Fruit fly (Drosophila melanogaster) whole organism, pupa: ENCODE measurements around the gene Der-1.

Experiments
- CG12605 ChIP-seq: fragments of 200-800 bp; sonication (Bioruptor generic); IDR thresholded peaks from 2 replicates; pipeline ENCODE4 v1.3.6; 2022; ENCODE audit warnings: missing biosample characterization, missing genetic modification characterization
- CG17806 ChIP-seq: fragments of 200-800 bp; sonication (Bioruptor generic); optimal IDR thresholded peaks from 2 replicates; lab custom pipeline; 2018; ENCODE audit warnings: missing biosample characterization, mild to moderate bottlenecking, missing genetic modification characterization, moderate library complexity
- CG8159 ChIP-seq: fragments of 200-800 bp; sonication (Bioruptor generic); optimal IDR thresholded peaks from 3 replicates; lab custom pipeline; 2018; ENCODE audit warnings: missing biosample characterization, mild to moderate bottlenecking, missing genetic modification characterization, moderate library complexity
- CG9948 ChIP-seq: fragments of 200-800 bp; sonication (Bioruptor generic); optimal IDR thresholded peaks from 2 replicates; lab custom pipeline; 2018; ENCODE audit warnings: missing biosample characterization, mild to moderate bottlenecking, missing genetic modification characterization, moderate library complexity
- D1 ChIP-seq: fragments of 200-800 bp; sonication (Bioruptor generic); optimal IDR thresholded peaks from 2 replicates; lab custom pipeline; 2018; ENCODE audit warnings: missing biosample characterization, mild to moderate bottlenecking, missing genetic modification characterization, moderate library complexity
- Pif1A ChIP-seq: fragments of 200-800 bp; sonication (Bioruptor generic); optimal IDR thresholded peaks from 3 replicates; lab custom pipeline; 2016; ENCODE audit warnings: missing biosample characterization, missing genetic modification characterization
- Snoo ChIP-seq: fragments of 200-800 bp; sonication (Bioruptor generic); optimal IDR thresholded peaks from 3 replicates; lab custom pipeline; 2017; ENCODE audit warnings: missing biosample characterization, mild to moderate bottlenecking, missing genetic modification characterization, inconsistent platforms
- fd96Ca ChIP-seq: fragments of 200-800 bp; sonication (Bioruptor generic); IDR thresholded peaks from 3 replicates; pipeline ENCODE4 v1.3.6; 2022; ENCODE audit warnings: missing biosample characterization, missing genetic modification characterization
- gl ChIP-seq: fragments of 200-800 bp; sonication (Bioruptor generic); optimal IDR thresholded peaks from 2 replicates; lab custom pipeline; 2018; ENCODE audit warnings: missing biosample characterization, mild to moderate bottlenecking, missing genetic modification characterization
- rn ChIP-seq: fragments of 200-800 bp; sonication (Bioruptor generic); IDR thresholded peaks from 2 replicates; pipeline ENCODE4 v1.3.6; 2022; ENCODE audit warnings: missing biosample characterization, missing genetic modification characterization

DNA sequence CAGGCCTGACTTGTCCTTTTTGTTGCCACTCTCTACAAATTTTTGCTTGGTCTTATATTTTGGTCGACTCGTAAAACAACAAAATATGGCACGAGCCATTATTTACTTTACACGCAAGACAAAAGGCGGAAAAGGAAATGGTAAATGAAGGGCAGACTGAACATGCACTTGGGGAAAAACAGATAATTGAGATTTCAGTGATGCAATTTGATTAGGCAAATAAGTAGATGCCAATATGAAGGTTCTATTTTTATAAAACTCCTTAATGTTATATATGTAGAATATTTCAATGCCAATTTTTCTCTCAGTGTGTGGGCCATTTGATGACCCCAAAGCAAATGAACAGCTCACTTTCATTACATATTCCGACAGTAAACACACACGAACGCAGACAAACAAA lies 41.4 kb downstream of the Der-1 start:
- TF ChIP-seq fd96Ca: no peak
- no peak for TF ChIP-seq CG17806 (tag; lab: Kevin White, UChicago)
- TF ChIP-seq CG8159 (tag; lab: Kevin White, UChicago): no peak
- no peak for TF ChIP-seq gl (tag; lab: Kevin White, UChicago)
- no peak for TF ChIP-seq Snoo (tag; lab: Kevin White, UChicago)
- TF ChIP-seq D1 (tag; lab: Kevin White, UChicago): no peak
- TF ChIP-seq CG9948 (tag; lab: Kevin White, UChicago): no peak
- no peak for TF ChIP-seq rn (GFP tag; lab: Robert Waterston, UW)
- no peak for TF ChIP-seq Pif1A (GFP tag; lab: Kevin White, UChicago)
- no peak for TF ChIP-seq CG12605
